Worm (Caenorhabditis elegans): ENCODE measurements around the gene K09E2.2.

ce11 chrX:8708053-8708452 lies 35.2 kb downstream of the K09E2.2 start, which contains the start of gene F53A9.3:
- TF ChIP-seq W03F9.2 (tag; optimal IDR thresholded peaks at IDR 0.05) = no peak
- no peak for TF ChIP-seq him-1 (tag; optimal IDR thresholded peaks at IDR 0.05)
